Fruit fly (Drosophila melanogaster): Measurements from ENCODE around the gene ng1.

The ng1 gene

DNA sequence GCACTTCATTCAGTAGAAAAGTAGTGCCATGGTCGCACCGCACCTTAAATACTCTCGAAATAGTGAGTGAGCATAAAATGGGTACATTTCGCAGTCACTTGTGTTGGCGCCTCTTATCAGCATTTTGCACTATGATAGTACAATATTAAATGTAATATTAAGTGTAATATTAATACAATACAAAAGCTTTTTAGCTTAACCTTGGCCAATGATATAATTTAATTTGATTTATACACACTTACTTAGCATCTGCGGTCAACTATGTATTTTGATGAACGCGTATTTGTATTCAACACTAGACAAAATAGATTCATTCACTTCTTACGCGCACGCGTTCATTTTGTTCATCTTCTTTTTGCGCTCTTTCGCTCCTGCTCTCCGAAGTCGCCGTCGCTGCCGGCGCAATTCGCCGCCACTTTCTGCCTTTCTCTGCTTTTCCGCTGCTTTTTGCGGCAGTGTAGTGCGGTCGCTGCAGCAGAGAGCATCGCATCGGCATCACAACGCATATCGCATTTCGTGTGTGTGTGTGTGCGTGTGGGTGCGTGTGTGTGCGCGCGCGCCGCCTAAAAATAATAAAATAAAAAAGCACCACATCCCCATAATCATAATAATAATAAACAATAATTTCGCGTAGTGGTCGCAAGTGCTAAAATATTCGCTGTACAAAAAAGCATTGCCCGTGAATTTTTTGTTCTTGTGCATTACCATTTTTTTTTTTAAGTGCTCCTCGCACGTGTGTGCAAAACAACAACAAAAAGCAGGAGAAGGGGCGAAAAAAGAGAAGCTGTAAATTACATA, 46.9 kb downstream of the ng1 start (continued):
- TF ChIP-seq crol (GFP tag; IDR thresholded peaks at IDR 0.05): no peak
- peak; percentile 41 for TF ChIP-seq CG31441 (GFP tag; IDR thresholded peaks at IDR 0.05)
- no peak for TF ChIP-seq CG15696 (tag; optimal IDR thresholded peaks at IDR 0.05)
- no peak for TF ChIP-seq gro (GFP tag; optimal IDR thresholded peaks at IDR 0.05)
- TF ChIP-seq crp (GFP tag; optimal IDR thresholded peaks at IDR 0.05): no peak
- peak; percentile 58 for TF ChIP-seq Ets65A (GFP tag)
- TF ChIP-seq CG3407 (GFP tag; optimal IDR thresholded peaks at IDR 0.05): peak; percentile 7
- no peak for TF ChIP-seq Nf-YC (tag; optimal IDR thresholded peaks at IDR 0.05)
- no peak for TF ChIP-seq HLH54F (GFP tag; optimal IDR thresholded peaks at IDR 0.05)
- no peak for TF ChIP-seq slp2 (GFP tag; optimal IDR thresholded peaks at IDR 0.05)
- no peak for TF ChIP-seq CG6683 (GFP tag; optimal IDR thresholded peaks at IDR 0.05)
- no peak for TF ChIP-seq B-H2 (GFP tag; optimal IDR thresholded peaks at IDR 0.05)
- peak; percentile 67 for TF ChIP-seq CG2678 (tag; optimal IDR thresholded peaks at IDR 0.05)
- TF ChIP-seq bab2 (GFP tag; optimal IDR thresholded peaks at IDR 0.05): no peak
- TF ChIP-seq C15 (GFP tag; IDR thresholded peaks at IDR 0.05): no peak
- no peak for TF ChIP-seq CG4282 (GFP tag; optimal IDR thresholded peaks at IDR 0.05)
- TF ChIP-seq dpn (GFP tag; optimal IDR thresholded peaks at IDR 0.05): peak in 1 of 2 experiments; percentile 15
- TF ChIP-seq CG13296 (GFP tag; optimal IDR thresholded peaks at IDR 0.05): no peak
- no peak for TF ChIP-seq Lim3 (GFP tag; IDR thresholded peaks at IDR 0.05)
- TF ChIP-seq Atf-2 (GFP tag; optimal IDR thresholded peaks at IDR 0.05): no peak
- no peak for TF ChIP-seq tna (GFP tag; IDR thresholded peaks at IDR 0.05; ENCODE audit: partially characterized antibody)
- TF ChIP-seq CG4424 (GFP tag; optimal IDR thresholded peaks at IDR 0.05): peak; percentile 32
- no peak for TF ChIP-seq MESR4 (GFP tag; optimal IDR thresholded peaks at IDR 0.05)
- TF ChIP-seq CG15269 (tag; optimal IDR thresholded peaks at IDR 0.05): peak; percentile 46
- TF ChIP-seq Taf1 (GFP tag; IDR thresholded peaks at IDR 0.05): no peak
- peak; percentile 35; the same call in 1 of the 2 replicates for TF ChIP-seq CG43689 (GFP tag; IDR thresholded peaks at IDR 0.05)
- TF ChIP-seq E2f1 (GFP tag; IDR thresholded peaks at IDR 0.05): peak; percentile 23
- peak; percentile 3 for TF ChIP-seq CG10431 (GFP tag; optimal IDR thresholded peaks at IDR 0.05)
- TF ChIP-seq nmo (GFP tag; optimal IDR thresholded peaks at IDR 0.05): peak; percentile 56
- peak; percentile 39 for TF ChIP-seq CG10979 (tag; optimal IDR thresholded peaks at IDR 0.05)
- no peak for TF ChIP-seq h (optimal IDR thresholded peaks at IDR 0.05)
- no peak for TF ChIP-seq gt (GFP tag; IDR thresholded peaks at IDR 0.05)
- TF ChIP-seq Eip74EF (GFP tag; optimal IDR thresholded peaks at IDR 0.05): peak in 1 of 2 experiments; percentile 36
- no peak for TF ChIP-seq Dad (GFP tag; optimal IDR thresholded peaks at IDR 0.05)
- no peak for TF ChIP-seq CG12942 (GFP tag; optimal IDR thresholded peaks at IDR 0.05)
- no peak for TF ChIP-seq CG8281 (tag; optimal IDR thresholded peaks at IDR 0.05)
- TF ChIP-seq slbo (GFP tag; IDR thresholded peaks at IDR 0.05): peak; percentile 53
- peak; percentile 5 for TF ChIP-seq CG8944 (GFP tag; optimal IDR thresholded peaks at IDR 0.05)
- TF ChIP-seq CG7271 (tag; optimal IDR thresholded peaks at IDR 0.05): no peak
- peak; percentile 39 for TF ChIP-seq CG17359 (tag; optimal IDR thresholded peaks at IDR 0.05)
- peak; percentile 32; the same call in 1 of the 2 replicates for TF ChIP-seq CG6689 (GFP tag; IDR thresholded peaks at IDR 0.05)
- no peak for TF ChIP-seq mam (GFP tag; optimal IDR thresholded peaks at IDR 0.05)
- peak; percentile 7 for TF ChIP-seq Max (GFP tag; optimal IDR thresholded peaks at IDR 0.05)
- peak; percentile 22 for TF ChIP-seq slou (GFP tag; optimal IDR thresholded peaks at IDR 0.05)
- TF ChIP-seq CTCF (GFP tag; optimal IDR thresholded peaks at IDR 0.05): no peak
- TF ChIP-seq fd96Cb (tag; optimal IDR thresholded peaks at IDR 0.05): peak; percentile 46
- no peak for TF ChIP-seq psq (GFP tag; optimal IDR thresholded peaks at IDR 0.05)
- no peak for TF ChIP-seq Tbp (GFP tag; optimal IDR thresholded peaks at IDR 0.05)
- no peak for TF ChIP-seq Ravus (GFP tag; IDR thresholded peaks at IDR 0.05)
- TF ChIP-seq bbx (GFP tag; IDR thresholded peaks at IDR 0.05; ENCODE audit: partially characterized antibody): no peak
- no peak for TF ChIP-seq pros (GFP tag; optimal IDR thresholded peaks at IDR 0.05)

Data from whole organism, embryonic.